Fruit fly (Drosophila melanogaster) whole organism, prepupa: ENCODE measurements around the gene CG34426.

Source experiments
- Blimp-1 ChIP-seq: fragments of 200-800 bp; sonication (Bioruptor generic); optimal IDR thresholded peaks from 3 replicates; lab custom pipeline; 2017; ENCODE audit warnings: missing biosample characterization, missing genetic modification characterization, mild to moderate bottlenecking, moderate library complexity, missing genetic modification reagents
- CG10631 ChIP-seq: fragments of 200-800 bp; sonication (Bioruptor generic); optimal IDR thresholded peaks from 2 replicates; lab custom pipeline; 2016; ENCODE audit warnings: missing biosample characterization, missing genetic modification characterization
- CG10669 ChIP-seq: fragments of 200-800 bp; sonication (Bioruptor generic); optimal IDR thresholded peaks from 3 replicates; lab custom pipeline; 2018; ENCODE audit warnings: missing biosample characterization, mild to moderate bottlenecking, missing genetic modification characterization, moderate library complexity
- CG11294 ChIP-seq: fragments of 200-800 bp; sonication (Bioruptor generic); IDR thresholded peaks from 2 replicates; pipeline ENCODE4 v1.3.6; 2022; ENCODE audit warnings: missing biosample characterization, missing genetic modification characterization
- CG11762 ChIP-seq: fragments of 200-800 bp; sonication (Bioruptor generic); optimal IDR thresholded peaks from 3 replicates; lab custom pipeline; 2016; ENCODE audit warnings: missing biosample characterization, missing genetic modification characterization; ENCODE audit not compliant: insufficient read depth
- CG11902 ChIP-seq: fragments of 200-800 bp; sonication (Bioruptor generic); optimal IDR thresholded peaks from 3 replicates; lab custom pipeline; 2016; ENCODE audit warnings: missing biosample characterization, missing genetic modification characterization
- CG1621 ChIP-seq: fragments of 200-800 bp; sonication (Bioruptor generic); optimal IDR thresholded peaks from 3 replicates; lab custom pipeline; 2018; ENCODE audit warnings: missing biosample characterization, mild to moderate bottlenecking, missing genetic modification characterization
- CG16779 ChIP-seq: fragments of 200-800 bp; sonication (Bioruptor generic); optimal IDR thresholded peaks from 3 replicates; lab custom pipeline; 2017; ENCODE audit warnings: missing biosample characterization, mild to moderate bottlenecking, missing genetic modification characterization
- CG31627 ChIP-seq: fragments of 200-800 bp; sonication (Bioruptor generic); optimal IDR thresholded peaks from 3 replicates; lab custom pipeline; 2016; ENCODE audit warnings: missing biosample characterization, missing genetic modification characterization
- CG32006 ChIP-seq: fragments of 200-800 bp; sonication (Bioruptor generic); optimal IDR thresholded peaks from 3 replicates; lab custom pipeline; 2017; ENCODE audit warnings: missing biosample characterization, mild to moderate bottlenecking, missing genetic modification characterization
- CG3919 ChIP-seq: fragments of 200-800 bp; sonication (Bioruptor generic); optimal IDR thresholded peaks from 3 replicates; lab custom pipeline; 2016; ENCODE audit warnings: missing biosample characterization, missing genetic modification characterization
- CG4318 ChIP-seq: fragments of 200-800 bp; sonication (Bioruptor generic); optimal IDR thresholded peaks from 3 replicates; lab custom pipeline; 2017; ENCODE audit warnings: missing biosample characterization, mild to moderate bottlenecking, missing genetic modification characterization
- CG6163 ChIP-seq: fragments of 200-800 bp; sonication (Bioruptor generic); IDR thresholded peaks from 3 replicates; pipeline ENCODE4 v1.3.6; 2022; ENCODE audit warnings: missing biosample characterization, missing genetic modification characterization
- CG6808 ChIP-seq: fragments of 200-800 bp; sonication (Bioruptor generic); optimal IDR thresholded peaks from 3 replicates; lab custom pipeline; 2017; ENCODE audit warnings: missing biosample characterization, missing genetic modification characterization, mild to moderate bottlenecking, moderate library complexity, missing genetic modification reagents
- CG7368 ChIP-seq: fragments of 200-800 bp; sonication (Bioruptor generic); optimal IDR thresholded peaks from 3 replicates; lab custom pipeline; 2016; ENCODE audit warnings: missing biosample characterization, missing genetic modification characterization
- CG8632 ChIP-seq: fragments of 200-800 bp; sonication (Bioruptor generic); optimal IDR thresholded peaks from 3 replicates; lab custom pipeline; 2016; ENCODE audit warnings: missing biosample characterization, missing genetic modification characterization
- Eip75B ChIP-seq: fragments of 200-800 bp; sonication (Bioruptor generic); optimal IDR thresholded peaks from 3 replicates; lab custom pipeline; 2016; ENCODE audit warnings: missing biosample characterization, missing genetic modification characterization
- Eip78C ChIP-seq: fragments of 200-800 bp; sonication (Bioruptor generic); peaks from one replicate; lab custom pipeline; 2016; ENCODE audit warnings: missing biosample characterization, missing genetic modification characterization
- Eip93F ChIP-seq: fragments of 200-800 bp; sonication (Bioruptor generic); optimal IDR thresholded peaks from 2 replicates; lab custom pipeline; 2016; ENCODE audit warnings: missing biosample characterization, mild to moderate bottlenecking, missing genetic modification characterization
- Ets21C ChIP-seq: fragments of 200-800 bp; sonication (Bioruptor generic); optimal IDR thresholded peaks from 3 replicates; lab custom pipeline; 2016; ENCODE audit warnings: missing biosample characterization, missing genetic modification characterization
- Ets96B ChIP-seq: fragments of 200-800 bp; optimal IDR thresholded peaks from 2 replicates; lab custom pipeline; 2019; ENCODE audit warnings: missing biosample characterization, mild to moderate bottlenecking, missing genetic modification characterization, moderate library complexity
- Gug ChIP-seq: fragments of 200-800 bp; sonication (Bioruptor generic); IDR thresholded peaks from 2 replicates; pipeline ENCODE4 v1.3.6; 2022; ENCODE audit warnings: missing biosample characterization, missing genetic modification characterization
- Hr38 ChIP-seq: sonication (Bioruptor generic); optimal IDR thresholded peaks from 2 replicates; lab custom pipeline; 2016; ENCODE audit warnings: missing biosample characterization, missing genetic modification characterization
- Hr39 ChIP-seq: fragments of 200-800 bp; sonication (Bioruptor generic); optimal IDR thresholded peaks from 2 replicates; lab custom pipeline; 2016; ENCODE audit warnings: missing biosample characterization, missing genetic modification characterization
- Hr4 ChIP-seq: fragments of 200-800 bp; sonication (Bioruptor generic); optimal IDR thresholded peaks from 3 replicates; lab custom pipeline; 2016; ENCODE audit warnings: missing biosample characterization, missing genetic modification characterization
- Met ChIP-seq: fragments of 200-800 bp; sonication (Bioruptor generic); optimal IDR thresholded peaks from 3 replicates; lab custom pipeline; 2016; ENCODE audit warnings: missing biosample characterization, missing genetic modification characterization
- Smox ChIP-seq: fragments of 200-800 bp; sonication (Bioruptor generic); optimal IDR thresholded peaks from 3 replicates; lab custom pipeline; 2016; ENCODE audit warnings: missing biosample characterization, missing genetic modification characterization
- Sox15 ChIP-seq: fragments of 200-800 bp; sonication (Bioruptor generic); optimal IDR thresholded peaks from 3 replicates; lab custom pipeline; 2016; ENCODE audit warnings: missing biosample characterization, missing genetic modification characterization
- achi ChIP-seq: fragments of 200-800 bp; sonication (Bioruptor generic); optimal IDR thresholded peaks from 3 replicates; lab custom pipeline; 2016; ENCODE audit warnings: missing biosample characterization, missing genetic modification characterization
- cyc ChIP-seq: fragments of 200-800 bp; sonication (Bioruptor generic); optimal IDR thresholded peaks from 3 replicates; lab custom pipeline; 2016; ENCODE audit warnings: missing biosample characterization, missing genetic modification characterization
- dac ChIP-seq: fragments of 200-800 bp; sonication (Bioruptor generic); optimal IDR thresholded peaks from 2 replicates; lab custom pipeline; 2017; ENCODE audit warnings: missing biosample characterization, mild to moderate bottlenecking, missing genetic modification characterization
- eg ChIP-seq: fragments of 200-800 bp; sonication (Bioruptor generic); IDR thresholded peaks from 3 replicates; pipeline ENCODE4 v1.3.6; 2022; ENCODE audit warnings: missing biosample characterization, missing genetic modification characterization
- esn ChIP-seq: fragments of 200-800 bp; sonication (Bioruptor generic); optimal IDR thresholded peaks from 2 replicates; lab custom pipeline; 2016; ENCODE audit warnings: missing biosample characterization, mild to moderate bottlenecking, missing genetic modification characterization, moderate library complexity
- fd59A ChIP-seq: fragments of 200-800 bp; sonication (Bioruptor generic); optimal IDR thresholded peaks from 2 replicates; lab custom pipeline; 2017; ENCODE audit warnings: missing biosample characterization, mild to moderate bottlenecking, missing genetic modification characterization, missing genetic modification reagents
- fkh ChIP-seq: fragments of 200-800 bp; sonication (Bioruptor generic); optimal IDR thresholded peaks from 3 replicates; lab custom pipeline; 2017; ENCODE audit warnings: missing biosample characterization, mild to moderate bottlenecking, missing genetic modification characterization, moderate library complexity
- lz ChIP-seq: fragments of 200-800 bp; sonication (Bioruptor generic); optimal IDR thresholded peaks from 3 replicates; lab custom pipeline; 2016; ENCODE audit warnings: missing biosample characterization, missing genetic modification characterization
- net ChIP-seq: fragments of 200-800 bp; sonication (Bioruptor generic); optimal IDR thresholded peaks from 3 replicates; lab custom pipeline; 2016; ENCODE audit warnings: missing biosample characterization, missing genetic modification characterization
- pdm3 ChIP-seq: fragments of 200-800 bp; sonication (Bioruptor generic); optimal IDR thresholded peaks from 3 replicates; lab custom pipeline; 2016; ENCODE audit warnings: missing biosample characterization, missing genetic modification characterization
- salr ChIP-seq, 2 experiments: fragments of 200-800 bp; sonication (Bioruptor generic); optimal IDR thresholded peaks; 3 replicates each; lab custom pipeline; 2016 to 2018; ENCODE audit warnings: missing biosample characterization in 2 of 2, missing genetic modification characterization in 2 of 2, mild to moderate bottlenecking in 1 of 2
- spab ChIP-seq: fragments of 200-800 bp; sonication (Bioruptor generic); optimal IDR thresholded peaks from 2 replicates; lab custom pipeline; 2017; ENCODE audit warnings: missing biosample characterization, mild to moderate bottlenecking, missing genetic modification characterization, missing genetic modification reagents
- svp ChIP-seq: fragments of 200-800 bp; sonication (Bioruptor generic); peaks from one replicate; lab custom pipeline; 2016; ENCODE audit warnings: missing biosample characterization, missing genetic modification characterization
- topi ChIP-seq: fragments of 200-800 bp; sonication (Bioruptor generic); optimal IDR thresholded peaks from 3 replicates; lab custom pipeline; 2016; ENCODE audit warnings: missing biosample characterization, missing genetic modification characterization
- vri ChIP-seq: fragments of 200-800 bp; sonication (Bioruptor generic); optimal IDR thresholded peaks from 3 replicates; lab custom pipeline; 2016; ENCODE audit warnings: missing biosample characterization, mild to moderate bottlenecking, missing genetic modification characterization

CG34426 gene

dm6 chr3L:8823730-8824374, 21.6 kb downstream of the CG34426 start (continued):
- TF ChIP-seq Met (GFP tag; lab: Kevin White, UChicago): peak; percentile 55
- TF ChIP-seq CG16779 (tag; lab: Kevin White, UChicago): no peak
- TF ChIP-seq CG11902: no peak
- TF ChIP-seq Eip78C (GFP tag; lab: Kevin White, UChicago): peak; percentile 87
- no peak for TF ChIP-seq fkh
- TF ChIP-seq fd59A (GFP tag; lab: Kevin White, UChicago): peak; percentile 84
- peak; percentile 66 for TF ChIP-seq CG10631 (GFP tag; lab: Kevin White, UChicago)
- no peak for TF ChIP-seq dac (GFP tag; lab: Kevin White, UChicago)
- TF ChIP-seq lz (GFP tag; lab: Kevin White, UChicago): peak; percentile 45
- no peak for TF ChIP-seq Eip93F (GFP tag; lab: Kevin White, UChicago)
- peak; percentile 41 for TF ChIP-seq Hr4 (GFP tag; lab: Kevin White, UChicago)
- TF ChIP-seq CG3919 (GFP tag; lab: Kevin White, UChicago): peak; percentile 46
- no peak for TF ChIP-seq CG11294 (GFP tag; lab: Robert Waterston, UW)
- no peak for TF ChIP-seq Hr38 (GFP tag; lab: Kevin White, UChicago)
- TF ChIP-seq CG6163 (GFP tag; lab: Robert Waterston, UW): peak; percentile 86
- peak; percentile 22 for TF ChIP-seq CG4318 (GFP tag; lab: Kevin White, UChicago)
- peak; percentile 79 for TF ChIP-seq CG8632 (GFP tag; lab: Kevin White, UChicago)
- peak; percentile 48 for TF ChIP-seq cyc (GFP tag; lab: Kevin White, UChicago)
- peak; percentile 61 for TF ChIP-seq CG10669 (GFP tag; lab: Kevin White, UChicago)
- peak; percentile 75 for TF ChIP-seq net (GFP tag; lab: Kevin White, UChicago)
- no peak for TF ChIP-seq CG11762 (GFP tag; lab: Kevin White, UChicago)
- peak; percentile 53; the same call in 1 of the 2 replicates for TF ChIP-seq Gug (GFP tag; lab: Robert Waterston, UW)
- peak; percentile 57 for TF ChIP-seq esn (GFP tag; lab: Kevin White, UChicago)
- peak; percentile 78 for TF ChIP-seq CG6808 (GFP tag; lab: Kevin White, UChicago)
- peak; percentile 75 for TF ChIP-seq achi (GFP tag; lab: Kevin White, UChicago)
- TF ChIP-seq vri (GFP tag; lab: Kevin White, UChicago): no peak
- no peak for TF ChIP-seq Ets21C (GFP tag; lab: Kevin White, UChicago)
- peak; percentile 67 to 83 for TF ChIP-seq salr (GFP tag; optimal IDR thresholded peaks at IDR 0.05; lab: Kevin White, UChicago)
- peak; percentile 68 for TF ChIP-seq Sox15 (GFP tag; lab: Kevin White, UChicago)
- TF ChIP-seq CG7368 (GFP tag; lab: Kevin White, UChicago): peak; percentile 38
- TF ChIP-seq Hr39 (GFP tag; lab: Kevin White, UChicago): peak; percentile 73
- peak; percentile 67 for TF ChIP-seq pdm3 (GFP tag; lab: Kevin White, UChicago)
- TF ChIP-seq spab (GFP tag; lab: Kevin White, UChicago): peak; percentile 63

dm6 chr3L:8824403-8825029, 22.3 kb downstream of the CG34426 start:
- TF ChIP-seq topi (GFP tag; lab: Kevin White, UChicago) (no peak), svp (GFP tag; lab: Kevin White, UChicago) (peak; percentile 58), vri (GFP tag; lab: Kevin White, UChicago) (no peak), Blimp-1 (GFP tag; lab: Kevin White, UChicago) (peak; percentile 1), CG32006 (GFP tag; lab: Kevin White, UChicago) (no peak), Ets96B (tag; lab: Kevin White, UChicago) (no peak), Eip78C (GFP tag; lab: Kevin White, UChicago) (peak; percentile 6), CG6163 (GFP tag; lab: Robert Waterston, UW) (0 out of 3 replicates have a peak, but pooled peaks have one; percentile 7), CG11762 (GFP tag; lab: Kevin White, UChicago) (peak; percentile 12), Eip75B (GFP tag; lab: Kevin White, UChicago) (no peak), Hr39 (GFP tag; lab: Kevin White, UChicago) (peak; percentile 33), spab (GFP tag; lab: Kevin White, UChicago) (peak; percentile 22), CG3919 (GFP tag; lab: Kevin White, UChicago) (peak; percentile 22), Smox (no peak), net (GFP tag; lab: Kevin White, UChicago) (no peak), fd59A (GFP tag; lab: Kevin White, UChicago) (no peak), eg (GFP tag; lab: Robert Waterston, UW) (no peak), CG16779 (tag; lab: Kevin White, UChicago) (no peak), CG1621 (tag; lab: Kevin White, UChicago) (no peak), CG31627 (GFP tag; lab: Kevin White, UChicago) (peak; percentile 12), Ets21C (GFP tag; lab: Kevin White, UChicago) (no peak)
